Worm (Caenorhabditis elegans) whole organism, L4 larva: ENCODE data around the gene suex-2.
A peak's percentile ranks its signal among the peaks of the same experiment; 100 is the strongest.

Experiments used
- D1046.2 ChIP-seq: fragments of 200-800 bp; sonication (Bioruptor generic); IDR thresholded peaks from 2 replicates; pipeline ENCODE4 v1.3.6; 2022; ENCODE audit warnings: missing genetic modification characterization, missing compliant biosample characterization
- F10B5.3 ChIP-seq: sonication (generic microtip); optimal IDR thresholded peaks from 2 replicates; lab custom pipeline; 2016; ENCODE audit warnings: mild to moderate bottlenecking, missing genetic modification characterization, missing compliant biosample characterization
- F26F4.8 ChIP-seq: fragments of 200-800 bp; sonication (Bioruptor generic); conservative IDR thresholded peaks from 2 replicates; pipeline ENCODE4 v1.3.6; 2022; ENCODE audit warnings: missing genetic modification characterization, missing compliant biosample characterization
- F44E2.7 ChIP-seq: fragments of 200-800 bp; sonication (Bioruptor generic); IDR thresholded peaks from 2 replicates; pipeline ENCODE4 v2.1.2; 2022; ENCODE audit warnings: missing genetic modification characterization, missing compliant biosample characterization
- F49E8.2 ChIP-seq: sonication (generic microtip); optimal IDR thresholded peaks from 2 replicates; lab custom pipeline; 2016; ENCODE audit warnings: missing compliant biosample characterization, mild to moderate bottlenecking, missing genetic modification characterization, borderline replicate concordance
- R02D3.7 ChIP-seq: fragments of 150-350 bp; sonication (generic microtip); optimal IDR thresholded peaks from 3 replicates; lab custom pipeline; 2014; ENCODE audit warnings: missing biosample characterization, missing genetic modification characterization
- T20F7.1 ChIP-seq: fragments of 200-800 bp; sonication (Bioruptor generic); optimal IDR thresholded peaks from 2 replicates; lab custom pipeline; 2018; ENCODE audit warnings: mild to moderate bottlenecking, missing genetic modification characterization, missing compliant biosample characterization
- Y48G9A.11 ChIP-seq: fragments of 200-800 bp; sonication (Bioruptor generic); IDR thresholded peaks from 2 replicates; pipeline ENCODE4 v1.3.6; 2022; ENCODE audit warnings: missing genetic modification reagents, missing genetic modification characterization, missing compliant biosample characterization
- aha-1 ChIP-seq: fragments of 150-350 bp; peaks from one replicate; lab custom pipeline; 2014; ENCODE audit warnings: missing biosample characterization, missing genetic modification characterization
- aly-2 ChIP-seq: sonication (generic microtip); optimal IDR thresholded peaks from 2 replicates; lab custom pipeline; 2018; ENCODE audit warnings: missing biosample characterization, missing genetic modification characterization
- ama-1 ChIP-seq: fragments of 150-350 bp; optimal IDR thresholded peaks from 2 replicates; lab custom pipeline; 2014; ENCODE audit warnings: inconsistent platforms, mixed read lengths
- arid-1 ChIP-seq: fragments of 200-800 bp; sonication (Bioruptor generic); conservative IDR thresholded peaks from 2 replicates; pipeline ENCODE4 v1.3.6; 2022; ENCODE audit warnings: missing genetic modification reagents, missing genetic modification characterization, missing compliant biosample characterization
- ceh-44 ChIP-seq: fragments of 200-800 bp; sonication (Bioruptor generic); IDR thresholded peaks from 2 replicates; pipeline ENCODE4 v1.3.6; 2022; ENCODE audit warnings: missing genetic modification reagents, missing genetic modification characterization, missing compliant biosample characterization
- ceh-82 ChIP-seq: sonication (generic microtip); optimal IDR thresholded peaks from 2 replicates; lab custom pipeline; 2017; ENCODE audit warnings: missing biosample characterization, missing genetic modification characterization
- cey-2 ChIP-seq: sonication (generic microtip); optimal IDR thresholded peaks from 3 replicates; lab custom pipeline; 2017; ENCODE audit warnings: missing genetic modification characterization, mild to moderate bottlenecking, missing compliant biosample characterization, antibody characterized with exemption, borderline replicate concordance; ENCODE audit not compliant: insufficient read depth
- ctbp-1 ChIP-seq: fragments of 200-800 bp; sonication (Bioruptor generic); IDR thresholded peaks from 2 replicates; pipeline ENCODE4 v1.3.6; 2022; ENCODE audit warnings: missing genetic modification reagents, missing genetic modification characterization, missing compliant biosample characterization
- daf-8 ChIP-seq: fragments of 200-800 bp; sonication (Bioruptor generic); IDR thresholded peaks from 2 replicates; pipeline ENCODE4 v1.3.6; 2022; ENCODE audit warnings: missing genetic modification characterization, missing compliant biosample characterization
- dpl-1 ChIP-seq: fragments of 150-350 bp; optimal IDR thresholded peaks from 2 replicates; lab custom pipeline; 2014; ENCODE audit warnings: missing biosample characterization, missing genetic modification reagents, missing genetic modification characterization
- fkh-10 ChIP-seq: fragments of 150-350 bp; optimal IDR thresholded peaks from 2 replicates; lab custom pipeline; 2014; ENCODE audit warnings: missing biosample characterization, missing genetic modification reagents, missing genetic modification characterization
- fos-1 ChIP-seq: fragments of 150-350 bp; optimal IDR thresholded peaks from 2 replicates; lab custom pipeline; 2014; ENCODE audit warnings: missing biosample characterization, missing genetic modification characterization
- hif-1 ChIP-seq, 2 experiments: sonication (generic microtip); optimal IDR thresholded peaks; 2 replicates each; lab custom pipeline; 2016 to 2017; ENCODE audit warnings: missing compliant biosample characterization in 2 of 2, missing genetic modification characterization in 2 of 2, missing genetic modification reagents in 2 of 2, missing genotype in 2 of 2, mild to moderate bottlenecking in 1 of 2
- hlh-30 ChIP-seq: sonication (generic microtip); optimal IDR thresholded peaks from 2 replicates; lab custom pipeline; 2017; ENCODE audit warnings: antibody characterized with exemption, mild to moderate bottlenecking, missing genetic modification characterization, missing compliant biosample characterization; ENCODE audit not compliant: insufficient read depth
- hmg-1.1 ChIP-seq: fragments of 200-800 bp; sonication (Bioruptor generic); IDR thresholded peaks from 2 replicates; pipeline ENCODE4 v1.3.6; 2022; ENCODE audit warnings: missing genetic modification reagents, missing genetic modification characterization, missing compliant biosample characterization
- jun-1 ChIP-seq: fragments of 150-350 bp; optimal IDR thresholded peaks from 2 replicates; lab custom pipeline; 2014; ENCODE audit warnings: missing biosample characterization, missing genetic modification reagents, missing genetic modification characterization
- lim-7 ChIP-seq: fragments of 200-800 bp; sonication (Bioruptor generic); IDR thresholded peaks from 2 replicates; pipeline ENCODE4 v1.3.6; 2022; ENCODE audit warnings: missing genetic modification characterization, missing compliant biosample characterization
- lin-38 ChIP-seq: fragments of 200-800 bp; sonication (Bioruptor generic); IDR thresholded peaks from 2 replicates; pipeline ENCODE4 v1.3.6; 2022; ENCODE audit warnings: missing genetic modification reagents, missing genetic modification characterization, missing compliant biosample characterization
- lin-39 ChIP-seq: fragments of 150-350 bp; optimal IDR thresholded peaks from 2 replicates; lab custom pipeline; 2014; ENCODE audit warnings: missing biosample characterization, missing genetic modification reagents, missing genetic modification characterization
- lsy-2 ChIP-seq, 2 experiments: fragments of 150-350 bp in 1 of 2; sonication (generic microtip) in 1 of 2; optimal IDR thresholded peaks; 2 replicates each; lab custom pipeline; 2014 to 2017; ENCODE audit warnings: missing biosample characterization in 2 of 2, missing genetic modification characterization in 2 of 2
- mdt-29 ChIP-seq: fragments of 200-800 bp; sonication (Bioruptor generic); IDR thresholded peaks from 2 replicates; pipeline ENCODE4 v1.3.6; 2022; ENCODE audit warnings: missing genetic modification reagents, missing genetic modification characterization, missing compliant biosample characterization
- mep-1 ChIP-seq: fragments of 150-350 bp; sonication (generic microtip); optimal IDR thresholded peaks from 3 replicates; lab custom pipeline; 2014; ENCODE audit warnings: missing biosample characterization, missing genetic modification characterization
- nhr-102 ChIP-seq: sonication (generic microtip); optimal IDR thresholded peaks from 2 replicates; lab custom pipeline; 2016; ENCODE audit warnings: mild to moderate bottlenecking, missing genetic modification characterization, moderate library complexity, missing compliant biosample characterization
- nhr-111 ChIP-seq: fragments of 200-800 bp; sonication (Bioruptor generic); optimal IDR thresholded peaks from 2 replicates; lab custom pipeline; 2018; ENCODE audit warnings: mild to moderate bottlenecking, missing genetic modification characterization, missing compliant biosample characterization
- nhr-42 ChIP-seq: fragments of 200-800 bp; sonication (Bioruptor generic); IDR thresholded peaks from 2 replicates; pipeline ENCODE4 v1.3.6; 2022; ENCODE audit warnings: missing genetic modification characterization, missing compliant biosample characterization
- nhr-48 ChIP-seq: sonication (generic microtip); optimal IDR thresholded peaks from 2 replicates; lab custom pipeline; 2016; ENCODE audit warnings: mild to moderate bottlenecking, missing genetic modification characterization, missing compliant biosample characterization
- nhr-77 ChIP-seq: fragments of 150-350 bp; optimal IDR thresholded peaks from 2 replicates; lab custom pipeline; 2014; ENCODE audit warnings: missing biosample characterization, missing genetic modification characterization
- php-3 ChIP-seq: fragments of 200-800 bp; sonication (Bioruptor generic); IDR thresholded peaks from 2 replicates; pipeline ENCODE4 v1.3.6; 2022; ENCODE audit warnings: missing genetic modification reagents, missing genetic modification characterization, missing compliant biosample characterization
- pqm-1 ChIP-seq: sonication (generic microtip); optimal IDR thresholded peaks from 2 replicates; lab custom pipeline; 2017; ENCODE audit warnings: missing biosample characterization, missing genetic modification characterization
- rbr-2 ChIP-seq: sonication (generic microtip); optimal IDR thresholded peaks from 2 replicates; lab custom pipeline; 2016; ENCODE audit warnings: missing genotype, missing genetic modification characterization, missing compliant biosample characterization
- set-16 ChIP-seq: fragments of 200-800 bp; sonication (Bioruptor generic); IDR thresholded peaks from 2 replicates; pipeline ENCODE4 v1.3.6; 2022; ENCODE audit warnings: missing genetic modification reagents, missing genetic modification characterization, missing compliant biosample characterization
- skn-1 ChIP-seq: fragments of 150-350 bp; optimal IDR thresholded peaks from 2 replicates; lab custom pipeline; 2014; ENCODE audit warnings: missing biosample characterization, missing genetic modification characterization
- snpc-1.2 ChIP-seq: fragments of 200-800 bp; sonication (Bioruptor generic); IDR thresholded peaks from 2 replicates; pipeline ENCODE4 v1.3.6; 2022; ENCODE audit warnings: missing genetic modification reagents, missing genetic modification characterization, missing compliant biosample characterization
- spr-3 ChIP-seq: fragments of 200-800 bp; sonication (Bioruptor generic); optimal IDR thresholded peaks from 2 replicates; lab custom pipeline; 2018; ENCODE audit warnings: mild to moderate bottlenecking, missing genetic modification characterization, missing compliant biosample characterization
- tra-1 ChIP-seq: fragments of 200-800 bp; sonication (Bioruptor generic); IDR thresholded peaks from 2 replicates; pipeline ENCODE4 v1.3.6; 2022; ENCODE audit warnings: missing genetic modification reagents, missing genetic modification characterization, missing compliant biosample characterization
- unc-62 ChIP-seq, 3 experiments: fragments of 150-350 bp in 1 of 3; sonication (generic microtip); optimal IDR thresholded peaks in 2 of 3; peaks in 1 of 3; 1 replicate in 1 of 3; 2 replicates in 2 of 3; lab custom pipeline; 2014 to 2017; ENCODE audit warnings: missing biosample characterization in 3 of 3, missing genetic modification characterization in 3 of 3, missing genetic modification reagents in 3 of 3, missing genotype in 1 of 3
- vab-7 ChIP-seq: fragments of 200-800 bp; sonication (Bioruptor generic); IDR thresholded peaks from 2 replicates; pipeline ENCODE4 v1.3.6; 2022; ENCODE audit warnings: missing genetic modification reagents, missing genetic modification characterization, missing compliant biosample characterization
- zag-1 ChIP-seq: fragments of 150-350 bp; optimal IDR thresholded peaks from 2 replicates; lab custom pipeline; 2014; ENCODE audit warnings: missing biosample characterization, missing genetic modification characterization
- zfp-2 ChIP-seq: sonication (generic microtip); optimal IDR thresholded peaks from 2 replicates; lab custom pipeline; 2016; ENCODE audit warnings: mild to moderate bottlenecking, missing genetic modification characterization, missing compliant biosample characterization
- zip-2 ChIP-seq: fragments of 150-350 bp; optimal IDR thresholded peaks from 2 replicates; lab custom pipeline; 2014; ENCODE audit warnings: missing biosample characterization, missing genetic modification characterization
- ztf-11 ChIP-seq: fragments of 150-350 bp; optimal IDR thresholded peaks from 2 replicates; lab custom pipeline; 2014; ENCODE audit warnings: missing biosample characterization, missing genetic modification characterization

Gene suex-2

ce11 chrIV:8965883-8966282 lies 2.2 kb upstream of the suex-2 start, which contains the start of gene C53B4.2:
TSS of gene C53B4.2 (plus strand) at chrIV:8966183.
- TF ChIP-seq tra-1, result no peak
- TF ChIP-seq php-3, result no peak
- TF ChIP-seq daf-8 (GFP tag; lab: Robert Waterston, UW), result no peak

DNA sequence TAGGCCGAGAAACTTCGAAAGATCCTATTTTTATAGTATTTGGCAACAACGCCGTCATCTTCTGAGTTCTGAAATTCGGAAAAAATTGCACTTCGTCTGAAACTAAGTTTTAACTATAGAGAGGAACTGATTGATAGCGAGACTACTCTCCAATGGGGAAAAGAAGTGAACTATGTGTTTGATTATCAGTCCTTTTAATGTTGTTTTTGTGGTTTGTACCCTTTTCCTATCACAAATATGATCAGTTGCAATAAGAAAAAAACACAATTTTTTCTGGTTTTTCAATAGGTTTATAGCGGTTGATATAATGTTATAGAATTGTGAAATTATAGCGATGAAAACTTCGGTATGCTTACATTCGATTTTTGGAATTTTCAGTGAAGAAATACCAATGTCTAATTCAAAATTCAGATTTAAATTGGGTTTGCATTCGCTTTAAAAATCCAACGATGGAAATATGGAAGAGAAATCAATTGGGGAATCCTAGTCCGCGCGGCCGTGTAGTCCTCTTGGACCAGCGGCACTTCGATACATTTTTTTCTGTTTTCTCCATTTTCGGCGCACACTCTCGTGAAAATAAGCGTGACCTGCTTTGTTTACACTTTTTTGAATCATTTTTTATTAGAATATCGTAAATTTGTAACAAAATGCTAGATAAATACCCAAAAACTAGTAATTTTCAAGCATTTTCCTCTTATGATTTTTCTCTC lies 5.3 kb downstream of the suex-2 start, which contains the start of gene C53B4.3:
C53B4.3 (minus strand) TSS at position 464 of the 710 bp plus-strand sequence.
- TF ChIP-seq aha-1 (tag; lab: Kevin White, UChicago), result peak; percentile 87
- peak; percentile 63 for TF ChIP-seq dpl-1
- TF ChIP-seq F49E8.2 (tag; lab: Kevin White, UChicago), result peak; percentile 46
- no peak for TF ChIP-seq ztf-11 (tag; lab: Kevin White, UChicago)
- peak; percentile 56 for TF ChIP-seq T20F7.1 (GFP tag; lab: Kevin White, UChicago)
- no peak for TF ChIP-seq hmg-1.1 (GFP tag; lab: Robert Waterston, UW)
- no peak for TF ChIP-seq zag-1
- no peak for TF ChIP-seq jun-1 (tag; lab: Kevin White, UChicago)
- 0 out of 2 replicates have a peak, but pooled peaks have one; percentile 38 for TF ChIP-seq ctbp-1 (GFP tag; lab: Robert Waterston, UW)
- TF ChIP-seq lin-38 (GFP tag; lab: Robert Waterston, UW), result no peak; the same call in 1 of the 2 replicates
- no peak for TF ChIP-seq cey-2
- TF ChIP-seq pqm-1 (tag; lab: Kevin White, UChicago), result peak; percentile 73
- TF ChIP-seq lin-39 (tag; lab: Kevin White, UChicago), result no peak
- no peak for TF ChIP-seq fos-1 (tag; lab: Kevin White, UChicago)
- TF ChIP-seq Y48G9A.11 (GFP tag; lab: Robert Waterston, UW), result peak; percentile 78
- no peak for TF ChIP-seq F44E2.7
- TF ChIP-seq aly-2 (tag; lab: Kevin White, UChicago), result no peak
- TF ChIP-seq vab-7 (GFP tag; lab: Robert Waterston, UW), result no peak
- no peak for TF ChIP-seq fkh-10
- TF ChIP-seq spr-3 (GFP tag; lab: Kevin White, UChicago), result no peak
- TF ChIP-seq nhr-42 (GFP tag; lab: Robert Waterston, UW), result no peak
- peak; percentile 40 for TF ChIP-seq nhr-102 (tag; lab: Kevin White, UChicago)
- no peak for TF ChIP-seq set-16
- no peak for TF ChIP-seq F10B5.3 (tag; lab: Kevin White, UChicago)
- no peak for TF ChIP-seq F26F4.8 (GFP tag; lab: Robert Waterston, UW)
- peak in 1 of 2 experiments; percentile 77 for TF ChIP-seq hif-1 (tag; optimal IDR thresholded peaks at IDR 0.05; lab: Kevin White, UChicago)
- TF ChIP-seq nhr-77 (tag; lab: Kevin White, UChicago), result no peak
- TF ChIP-seq arid-1 (GFP tag; lab: Robert Waterston, UW), result no peak
- TF ChIP-seq zip-2, result no peak
- TF ChIP-seq mdt-29 (GFP tag; lab: Robert Waterston, UW), result no peak
- TF ChIP-seq lim-7, result no peak
- TF ChIP-seq unc-62 (GFP tag; optimal IDR thresholded peaks at IDR 0.05 in 1 of 2; lab: Kevin White, UChicago), result no peak
- no peak for TF ChIP-seq unc-62 (tag; optimal IDR thresholded peaks at IDR 0.05; lab: Kevin White, UChicago)
- TF ChIP-seq daf-8 (GFP tag; lab: Robert Waterston, UW), result no peak
- TF ChIP-seq skn-1 (tag; lab: Kevin White, UChicago), result no peak
- peak in 1 of 2 experiments; percentile 79 for TF ChIP-seq lsy-2 (tag; optimal IDR thresholded peaks at IDR 0.05; lab: Kevin White, UChicago)
- TF ChIP-seq ceh-44 (GFP tag; lab: Robert Waterston, UW), result no peak
- no peak for TF ChIP-seq D1046.2
- TF ChIP-seq snpc-1.2 (GFP tag; lab: Robert Waterston, UW), result peak; percentile 31; the same call in 1 of the 2 replicates
- TF ChIP-seq ama-1 (lab: Kevin White, UChicago), result no peak
- peak; percentile 49 for TF ChIP-seq mep-1 (tag; lab: Kevin White, UChicago)
- peak; percentile 49 for TF ChIP-seq nhr-48
- peak; percentile 59 for TF ChIP-seq rbr-2 (tag; lab: Kevin White, UChicago)
- TF ChIP-seq ceh-82 (tag; lab: Kevin White, UChicago), result no peak
- TF ChIP-seq zfp-2 (tag; lab: Kevin White, UChicago), result no peak
- TF ChIP-seq R02D3.7 (tag; lab: Kevin White, UChicago), result no peak
- peak; percentile 68 for TF ChIP-seq hlh-30 (tag; lab: Kevin White, UChicago)
- TF ChIP-seq nhr-111 (GFP tag; lab: Kevin White, UChicago), result no peak
